Fruit fly (Drosophila melanogaster) whole organism, embryonic: Measurements from ENCODE around the gene Tdg.

ENCODE experiments used
- Atf-2 ChIP-seq: fragments of 200-800 bp; sonication (Bioruptor generic); optimal IDR thresholded peaks from 2 replicates; lab custom pipeline; 2016; ENCODE audit warnings: missing biosample characterization, missing genetic modification characterization
- Atf6 ChIP-seq: fragments of 200-800 bp; sonication (Bioruptor generic); IDR thresholded peaks from 2 replicates; pipeline ENCODE4 v1.3.6; 2022; ENCODE audit warnings: missing biosample characterization, missing genetic modification characterization
- Bgb ChIP-seq: fragments of 200-800 bp; sonication (Bioruptor generic); IDR thresholded peaks from 2 replicates; pipeline ENCODE4 v1.3.6; 2022; ENCODE audit warnings: missing biosample characterization, missing genetic modification characterization; ENCODE audit not compliant: partially characterized antibody
- CG11247 ChIP-seq: fragments of 200-800 bp; sonication (Bioruptor generic); IDR thresholded peaks from 2 replicates; pipeline ENCODE4 v1.3.6; 2022; ENCODE audit warnings: missing biosample characterization, missing genetic modification characterization
- CG12299 ChIP-seq: fragments of 200-800 bp; sonication (Bioruptor generic); optimal IDR thresholded peaks from 2 replicates; lab custom pipeline; 2018; ENCODE audit warnings: missing biosample characterization, mild to moderate bottlenecking, missing genetic modification characterization
- CG13287 ChIP-seq: fragments of 200-800 bp; sonication (Bioruptor generic); IDR thresholded peaks from 2 replicates; pipeline ENCODE4 v1.3.6; 2022; ENCODE audit warnings: missing biosample characterization, missing genetic modification characterization; ENCODE audit not compliant: partially characterized antibody
- CG15514 ChIP-seq: fragments of 200-800 bp; sonication (Bioruptor generic); optimal IDR thresholded peaks from 3 replicates; lab custom pipeline; 2017; ENCODE audit warnings: missing biosample characterization, missing genetic modification characterization, mild to moderate bottlenecking, moderate library complexity, missing genetic modification reagents
- CG16863 ChIP-seq: fragments of 200-800 bp; sonication (Bioruptor generic); optimal IDR thresholded peaks from 3 replicates; lab custom pipeline; 2016; ENCODE audit warnings: missing biosample characterization, missing genetic modification characterization
- CG17186 ChIP-seq: fragments of 200-800 bp; sonication (Bioruptor generic); optimal IDR thresholded peaks from 3 replicates; lab custom pipeline; 2017; ENCODE audit warnings: missing biosample characterization, missing genetic modification reagents, missing genetic modification characterization
- CG17568 ChIP-seq: fragments of 200-800 bp; sonication (Bioruptor generic); optimal IDR thresholded peaks from 2 replicates; lab custom pipeline; 2018; ENCODE audit warnings: missing biosample characterization, mild to moderate bottlenecking, missing genetic modification characterization, moderate library complexity
- CG2199 ChIP-seq: fragments of 200-800 bp; sonication (Bioruptor generic); IDR thresholded peaks from 3 replicates; pipeline ENCODE4 v1.3.6; 2022; ENCODE audit warnings: missing biosample characterization, missing genetic modification characterization
- CG3281 ChIP-seq: fragments of 200-800 bp; sonication (Bioruptor generic); optimal IDR thresholded peaks from 3 replicates; lab custom pipeline; 2017; ENCODE audit warnings: missing biosample characterization, mild to moderate bottlenecking, missing genetic modification characterization
- CG34376 ChIP-seq: fragments of 200-800 bp; sonication (Bioruptor generic); optimal IDR thresholded peaks from 2 replicates; lab custom pipeline; 2018; ENCODE audit warnings: missing biosample characterization, mild to moderate bottlenecking, missing genetic modification characterization
- CG4424 ChIP-seq: fragments of 200-800 bp; sonication (Bioruptor generic); optimal IDR thresholded peaks from 3 replicates; lab custom pipeline; 2016; ENCODE audit warnings: missing biosample characterization, missing genetic modification characterization
- CG4617 ChIP-seq: fragments of 200-800 bp; sonication (Bioruptor generic); optimal IDR thresholded peaks from 3 replicates; lab custom pipeline; 2016; ENCODE audit warnings: missing biosample characterization, missing genetic modification characterization, borderline replicate concordance
- CG6791 ChIP-seq: fragments of 200-800 bp; sonication (Bioruptor generic); IDR thresholded peaks from 3 replicates; pipeline ENCODE4 v1.3.6; 2022; ENCODE audit warnings: missing biosample characterization, missing genetic modification characterization; ENCODE audit not compliant: partially characterized antibody
- CG7745 ChIP-seq: fragments of 200-800 bp; sonication (Bioruptor generic); optimal IDR thresholded peaks from 2 replicates; lab custom pipeline; 2018; ENCODE audit warnings: missing biosample characterization, mild to moderate bottlenecking, missing genetic modification characterization, moderate library complexity
- CG8290 ChIP-seq, 3 experiments: fragments of 200-800 bp; sonication (Bioruptor generic); optimal IDR thresholded peaks; 2 replicates each; lab custom pipeline; 2016 to 2019; ENCODE audit warnings: missing biosample characterization in 3 of 3, missing genetic modification characterization in 3 of 3, mild to moderate bottlenecking in 2 of 3, moderate library complexity in 1 of 3
- CTCF ChIP-seq: fragments of 200-800 bp; sonication (Bioruptor generic); optimal IDR thresholded peaks from 2 replicates; lab custom pipeline; 2017; ENCODE audit warnings: missing biosample characterization, mild to moderate bottlenecking, missing genetic modification characterization, moderate library complexity
- Deaf1 ChIP-seq: fragments of 200-800 bp; optimal IDR thresholded peaks from 3 replicates; lab custom pipeline; 2019; ENCODE audit warnings: missing biosample characterization, mild to moderate bottlenecking, missing genetic modification characterization, moderate library complexity
- Dll ChIP-seq: fragments of 200-800 bp; sonication (Bioruptor generic); IDR thresholded peaks from 4 replicates; pipeline ENCODE4 v1.3.6; 2022; ENCODE audit warnings: missing biosample characterization, missing genetic modification characterization; ENCODE audit not compliant: partially characterized antibody
- Doc2 ChIP-seq: fragments of 200-800 bp; sonication (Bioruptor generic); IDR thresholded peaks from 2 replicates; pipeline ENCODE4 v1.3.6; 2022; ENCODE audit warnings: missing biosample characterization, missing genetic modification characterization
- ERR ChIP-seq: fragments of 200-800 bp; sonication (Bioruptor generic); optimal IDR thresholded peaks from 2 replicates; lab custom pipeline; 2016; ENCODE audit warnings: missing biosample characterization, missing genetic modification characterization
- Hr78 ChIP-seq, 2 experiments: fragments of 200-800 bp in 1 of 2; fragments of >200 bp in 1 of 2; sonication (Bioruptor generic) in 1 of 2; optimal IDR thresholded peaks; 2 replicates each; lab custom pipeline; 2017 to 2019; ENCODE audit warnings: missing biosample characterization in 2 of 2, missing genetic modification characterization in 2 of 2, mild to moderate bottlenecking in 1 of 2, moderate library complexity in 1 of 2
- Neu2 ChIP-seq: fragments of 200-800 bp; sonication (Bioruptor generic); optimal IDR thresholded peaks from 3 replicates; lab custom pipeline; 2016; ENCODE audit warnings: missing biosample characterization, missing genetic modification characterization, borderline replicate concordance
- Nf-YC ChIP-seq: fragments of 200-800 bp; optimal IDR thresholded peaks from 3 replicates; lab custom pipeline; 2019; ENCODE audit warnings: missing biosample characterization, mild to moderate bottlenecking, missing genetic modification characterization, moderate library complexity
- Oli ChIP-seq: fragments of 200-800 bp; sonication (Bioruptor generic); optimal IDR thresholded peaks from 2 replicates; lab custom pipeline; 2018; ENCODE audit warnings: missing biosample characterization, mild to moderate bottlenecking, missing genetic modification characterization, moderate library complexity
- Scr ChIP-seq: fragments of 200-800 bp; sonication (Bioruptor generic); IDR thresholded peaks from 2 replicates; pipeline ENCODE4 v1.3.6; 2022; ENCODE audit warnings: missing biosample characterization, missing genetic modification characterization; ENCODE audit not compliant: partially characterized antibody
- Sry-β ChIP-seq: fragments of 200-800 bp; sonication (Bioruptor generic); optimal IDR thresholded peaks from 2 replicates; lab custom pipeline; 2018; ENCODE audit warnings: missing biosample characterization, mild to moderate bottlenecking, missing genetic modification characterization, moderate library complexity
- Sry-δ ChIP-seq: fragments of 200-800 bp; sonication (Bioruptor generic); optimal IDR thresholded peaks from 2 replicates; lab custom pipeline; 2016; ENCODE audit warnings: missing biosample characterization, missing genetic modification characterization
- abd-A ChIP-seq: fragments of 200-800 bp; sonication (Bioruptor generic); optimal IDR thresholded peaks from 3 replicates; lab custom pipeline; 2019; ENCODE audit warnings: missing biosample characterization, mild to moderate bottlenecking, missing genetic modification characterization, moderate library complexity
- ash1 ChIP-seq: fragments of 200-800 bp; sonication (Bioruptor generic); optimal IDR thresholded peaks from 2 replicates; lab custom pipeline; 2018; ENCODE audit warnings: missing biosample characterization, mild to moderate bottlenecking, missing genetic modification characterization
- ato ChIP-seq: fragments of 200-800 bp; sonication (Bioruptor generic); IDR thresholded peaks from 2 replicates; pipeline ENCODE4 v1.3.6; 2022; ENCODE audit warnings: missing biosample characterization, missing genetic modification characterization; ENCODE audit not compliant: partially characterized antibody
- bbx ChIP-seq: fragments of 200-800 bp; sonication (Bioruptor generic); IDR thresholded peaks from 2 replicates; pipeline ENCODE4 v1.3.6; 2022; ENCODE audit warnings: missing biosample characterization, missing genetic modification characterization; ENCODE audit not compliant: partially characterized antibody
- chinmo ChIP-seq: fragments of 200-800 bp; sonication (Bioruptor generic); IDR thresholded peaks from 4 replicates; pipeline ENCODE4 v1.3.6; 2022; ENCODE audit warnings: missing biosample characterization, missing genetic modification characterization; ENCODE audit not compliant: partially characterized antibody
- chm ChIP-seq: fragments of 200-800 bp; sonication (Bioruptor generic); IDR thresholded peaks from 2 replicates; pipeline ENCODE4 v1.3.6; 2022; ENCODE audit warnings: missing biosample characterization, missing genetic modification characterization
- esg ChIP-seq: fragments of 200-800 bp; sonication (Bioruptor generic); conservative IDR thresholded peaks from 2 replicates; pipeline ENCODE4 v1.3.6; 2022; ENCODE audit warnings: missing biosample characterization, missing genetic modification characterization
- kah ChIP-seq: fragments of 200-800 bp; sonication (Bioruptor generic); optimal IDR thresholded peaks from 2 replicates; lab custom pipeline; 2018; ENCODE audit warnings: missing biosample characterization, mild to moderate bottlenecking, missing genetic modification characterization
- nerfin-1 ChIP-seq: fragments of 200-800 bp; sonication (Bioruptor generic); optimal IDR thresholded peaks from 3 replicates; lab custom pipeline; 2019; ENCODE audit warnings: missing biosample characterization, mild to moderate bottlenecking, missing genetic modification characterization, moderate library complexity
- nom ChIP-seq: fragments of 200-800 bp; sonication (Bioruptor generic); optimal IDR thresholded peaks from 2 replicates; lab custom pipeline; 2017; ENCODE audit warnings: missing biosample characterization, missing genetic modification characterization, mild to moderate bottlenecking, moderate library complexity, missing genetic modification reagents
- pros ChIP-seq: fragments of 200-800 bp; sonication (Bioruptor generic); optimal IDR thresholded peaks from 3 replicates; lab custom pipeline; 2019; ENCODE audit warnings: missing biosample characterization, mild to moderate bottlenecking, missing genetic modification characterization, moderate library complexity
- sens ChIP-seq: fragments of 200-800 bp; sonication (Bioruptor generic); peaks from one replicate; lab custom pipeline; 2016; ENCODE audit warnings: missing biosample characterization, missing genetic modification characterization
- tx ChIP-seq: fragments of 200-800 bp; sonication (Bioruptor generic); optimal IDR thresholded peaks from 2 replicates; lab custom pipeline; 2016; ENCODE audit warnings: missing biosample characterization, missing genetic modification characterization
- vfl ChIP-seq: fragments of 200-800 bp; sonication (Bioruptor generic); optimal IDR thresholded peaks from 2 replicates; lab custom pipeline; 2016; ENCODE audit warnings: missing biosample characterization, missing genetic modification characterization
- zen ChIP-seq: fragments of 200-800 bp; sonication (Bioruptor generic); optimal IDR thresholded peaks from 3 replicates; lab custom pipeline; 2018; ENCODE audit warnings: missing biosample characterization, mild to moderate bottlenecking, missing genetic modification characterization, moderate library complexity

Gene Tdg

dm6 chr4:490760-491317 lies 66.8 kb downstream of the Tdg start (continued):
- TF ChIP-seq CG4617 (GFP tag; lab: Kevin White, UChicago) (no peak), Oli (tag; lab: Kevin White, UChicago) (no peak), ash1 (GFP tag; lab: Kevin White, UChicago) (peak; percentile 50), CG34376 (GFP tag; lab: Kevin White, UChicago) (no peak), Scr (GFP tag; lab: Robert Waterston, UW) (peak; percentile 42), Sry-δ (GFP tag; lab: Kevin White, UChicago) (peak; percentile 33), Hr78 (GFP tag; optimal IDR thresholded peaks at IDR 0.05; lab: Kevin White, UChicago) (peak in 1 of 2 experiments; percentile 85), Doc2 (GFP tag; lab: Robert Waterston, UW) (no peak), CG13287 (GFP tag; lab: Robert Waterston, UW) (peak; percentile 22; the same call in 1 of the 2 replicates), CG12299 (tag; lab: Kevin White, UChicago) (no peak), Atf6 (GFP tag; lab: Robert Waterston, UW) (no peak), CG17186 (GFP tag; lab: Kevin White, UChicago) (no peak), CG6791 (GFP tag; lab: Robert Waterston, UW) (peak; percentile 42; the same call in 1 of the 3 replicates), pros (GFP tag; lab: Kevin White, UChicago) (peak; percentile 80), Deaf1 (tag; lab: Kevin White, UChicago) (peak; percentile 14), Nf-YC (tag; lab: Kevin White, UChicago) (peak; percentile 9), ato (GFP tag; lab: Robert Waterston, UW) (no peak), CG11247 (GFP tag; lab: Robert Waterston, UW) (no peak), CG8290 (GFP tag; optimal IDR thresholded peaks at IDR 0.05; lab: Kevin White, UChicago) (no peak), CG8290 (tag; optimal IDR thresholded peaks at IDR 0.05; lab: Kevin White, UChicago) (peak in 1 of 2 experiments; percentile 22), CG3281 (GFP tag; lab: Kevin White, UChicago) (no peak), Atf-2 (GFP tag; lab: Kevin White, UChicago) (no peak), Dll (GFP tag; lab: Robert Waterston, UW) (peak; percentile 62; the same call in 3 of the 4 replicates), Neu2 (GFP tag; lab: Kevin White, UChicago) (peak; percentile 71), chm (0 out of 2 replicates have a peak, but pooled peaks have one; percentile 40), CG7745 (peak; percentile 10), abd-A (tag; lab: Kevin White, UChicago) (peak; percentile 16), tx (no peak), zen (tag; lab: Kevin White, UChicago) (peak; percentile 31), bbx (peak; percentile 59; the same call in 1 of the 2 replicates), CG4424 (no peak), nerfin-1 (peak; percentile 39), Sry-β (GFP tag; lab: Kevin White, UChicago) (peak; percentile 75)

- TF ChIP-seq Bgb (GFP tag; lab: Robert Waterston, UW) (peak; percentile 13; the same call in 1 of the 2 replicates), sens (peak; percentile 22), CG17568 (GFP tag; lab: Kevin White, UChicago) (no peak), Oli (tag; lab: Kevin White, UChicago) (no peak), CG15514 (GFP tag; lab: Kevin White, UChicago) (no peak), chinmo (0 out of 4 replicates have a peak, but pooled peaks have one; percentile 13), CG2199 (GFP tag; lab: Robert Waterston, UW) (peak; percentile 97), nom (GFP tag; lab: Kevin White, UChicago) (peak; percentile 28), kah (GFP tag; lab: Kevin White, UChicago) (no peak), CG16863 (GFP tag; lab: Kevin White, UChicago) (no peak), vfl (GFP tag; lab: Kevin White, UChicago) (no peak), esg (GFP tag; lab: Robert Waterston, UW) (no peak), ERR (GFP tag; lab: Kevin White, UChicago) (no peak), CTCF (GFP tag; lab: Kevin White, UChicago) (peak; percentile 66)
Measured at dm6 chr4:490111-490510, 67.5 kb downstream of the Tdg start.
